Worm (Caenorhabditis elegans) whole organism, L3 larva: ENCODE data around the gene F53E10.6.

Experiments used
- fkh-2 ChIP-seq: fragments of 150-350 bp; optimal IDR thresholded peaks from 2 replicates; lab custom pipeline; 2014; ENCODE audit warnings: missing biosample characterization, missing genetic modification reagents, missing genetic modification characterization
- mdl-1 ChIP-seq: fragments of 150-350 bp; optimal IDR thresholded peaks from 2 replicates; lab custom pipeline; 2014; ENCODE audit warnings: missing biosample characterization, missing genetic modification characterization
- nhr-12 ChIP-seq: fragments of 150-350 bp; optimal IDR thresholded peaks from 2 replicates; lab custom pipeline; 2014; ENCODE audit warnings: missing biosample characterization, missing genetic modification characterization
- tbx-2 ChIP-seq: sonication (generic microtip); optimal IDR thresholded peaks from 2 replicates; lab custom pipeline; 2016; ENCODE audit warnings: mild to moderate bottlenecking, missing genetic modification characterization, missing compliant biosample characterization
- ztf-11 ChIP-seq: fragments of 150-350 bp; optimal IDR thresholded peaks from 2 replicates; lab custom pipeline; 2014; ENCODE audit warnings: missing biosample characterization, missing genetic modification characterization

DNA sequence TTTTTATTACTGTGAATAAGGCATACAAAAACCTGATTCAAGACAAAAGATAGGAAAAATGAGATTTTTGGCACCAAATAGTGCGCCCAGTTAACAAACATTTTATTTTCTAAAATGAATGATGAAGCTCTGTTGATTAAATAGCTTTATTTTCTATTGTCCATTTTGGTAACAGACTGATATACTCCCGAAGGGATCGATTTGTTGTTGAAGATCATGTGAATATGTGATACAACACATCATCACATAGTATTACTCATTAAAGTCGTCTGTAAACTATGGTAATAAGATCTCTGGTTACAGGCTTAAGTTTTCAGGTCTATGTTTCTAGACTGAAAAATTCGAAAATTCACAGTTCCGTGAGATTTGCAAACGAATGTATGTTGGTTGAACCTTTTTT is 29.8 kb downstream of the F53E10.6 start, which contains the start of gene srj-20:
- TF ChIP-seq tbx-2 (tag; lab: Kevin White, UChicago) = no peak
- TF ChIP-seq fkh-2 (tag; lab: Kevin White, UChicago) = no peak
- TF ChIP-seq mdl-1 (tag; lab: Kevin White, UChicago) = no peak
- no peak for TF ChIP-seq nhr-12 (tag; lab: Kevin White, UChicago)
- no peak for TF ChIP-seq ztf-11
